Worm (Caenorhabditis elegans): ENCODE results near the gene ulp-3.

ce11 chrIV:1959554-1959953 lies 3.9 kb upstream of the ulp-3 start, which contains the start of gene tdpo-1:
- no peak for TF ChIP-seq F57C9.4 (tag; optimal IDR thresholded peaks at IDR 0.05)
- no peak for TF ChIP-seq snpc-4 (GFP tag; optimal IDR thresholded peaks at IDR 0.05)
- no peak for TF ChIP-seq snpc-4 (tag; optimal IDR thresholded peaks at IDR 0.05)
- no peak for TF ChIP-seq attf-6 (GFP tag; IDR thresholded peaks at IDR 0.05)
- TF ChIP-seq unc-62 (GFP tag; optimal IDR thresholded peaks at IDR 0.05) = no peak
- no peak for TF ChIP-seq pbrm-1 (GFP tag; IDR thresholded peaks at IDR 0.05)
- TF ChIP-seq hmg-20 (GFP tag; IDR thresholded peaks at IDR 0.05) = no peak
- TF ChIP-seq unc-130 (GFP tag; optimal IDR thresholded peaks at IDR 0.05) = no peak
- TF ChIP-seq him-1 (tag; optimal IDR thresholded peaks at IDR 0.05) = no peak
- no peak for TF ChIP-seq nfya-1 (tag; optimal IDR thresholded peaks at IDR 0.05; ENCODE audit: borderline replicate concordance, insufficient read depth)
- TF ChIP-seq T26A5.8 (tag; optimal IDR thresholded peaks at IDR 0.05) = no peak
- no peak for TF ChIP-seq attf-5 (GFP tag; optimal IDR thresholded peaks at IDR 0.05)
- no peak for TF ChIP-seq cebp-2 (GFP tag; IDR thresholded peaks at IDR 0.05)
- TF ChIP-seq madf-8 (GFP tag; conservative IDR thresholded peaks at IDR 0.05) = no peak
